Worm (Caenorhabditis elegans) whole organism, mixed stage, embryonic: Measurements from ENCODE around the gene F19C7.4.

Experiments used
- M03D4.4 ChIP-seq: sonication (generic microtip); optimal IDR thresholded peaks from 2 replicates; lab custom pipeline; 2017; ENCODE audit warnings: mild to moderate bottlenecking, missing genetic modification characterization, missing compliant biosample characterization
- bed-3 ChIP-seq: fragments of 200-800 bp; sonication (Bioruptor generic); optimal IDR thresholded peaks from 3 replicates; lab custom pipeline; 2018; ENCODE audit warnings: mild to moderate bottlenecking, missing genetic modification characterization, moderate library complexity, missing compliant biosample characterization
- blmp-1 ChIP-seq: fragments of 150-350 bp; optimal IDR thresholded peaks from 2 replicates; lab custom pipeline; 2014; ENCODE audit warnings: missing biosample characterization, missing genetic modification characterization
- ceh-39 ChIP-seq: fragments of 150-350 bp; optimal IDR thresholded peaks from 2 replicates; lab custom pipeline; 2014; ENCODE audit warnings: missing biosample characterization, missing genetic modification characterization
- ceh-43 ChIP-seq: fragments of 200-800 bp; sonication (Bioruptor generic); optimal IDR thresholded peaks from 2 replicates; lab custom pipeline; 2018; ENCODE audit warnings: mild to moderate bottlenecking, missing genetic modification characterization, moderate library complexity, missing compliant biosample characterization
- ceh-83 ChIP-seq: fragments of 200-800 bp; sonication (Bioruptor generic); optimal IDR thresholded peaks from 2 replicates; lab custom pipeline; 2018; ENCODE audit warnings: mild to moderate bottlenecking, missing genetic modification characterization, missing compliant biosample characterization
- ces-1 ChIP-seq: fragments of 150-350 bp; optimal IDR thresholded peaks from 2 replicates; lab custom pipeline; 2014; ENCODE audit warnings: missing biosample characterization, missing genetic modification reagents, missing genetic modification characterization
- cnd-1 ChIP-seq: fragments of 200-800 bp; sonication (Bioruptor generic); optimal IDR thresholded peaks from 2 replicates; lab custom pipeline; 2018; ENCODE audit warnings: mild to moderate bottlenecking, missing genetic modification characterization, missing compliant biosample characterization
- drap-1 ChIP-seq: fragments of 200-800 bp; sonication (Bioruptor generic); optimal IDR thresholded peaks from 3 replicates; lab custom pipeline; 2018; ENCODE audit warnings: mild to moderate bottlenecking, missing genetic modification characterization, missing compliant biosample characterization
- elt-1 ChIP-seq: sonication (generic microtip); optimal IDR thresholded peaks from 2 replicates; lab custom pipeline; 2017; ENCODE audit warnings: missing genetic modification characterization, mild to moderate bottlenecking, missing compliant biosample characterization, antibody characterized with exemption, moderate library complexity, borderline replicate concordance; ENCODE audit not compliant: insufficient read depth
- elt-3 ChIP-seq: fragments of 150-350 bp; optimal IDR thresholded peaks from 2 replicates; lab custom pipeline; 2014; ENCODE audit warnings: missing biosample characterization, missing genetic modification characterization
- flh-1 ChIP-seq: fragments of 200-800 bp; sonication (Bioruptor generic); optimal IDR thresholded peaks from 2 replicates; lab custom pipeline; 2018; ENCODE audit warnings: mild to moderate bottlenecking, missing genetic modification characterization, moderate library complexity, missing compliant biosample characterization
- ham-2 ChIP-seq: fragments of 200-800 bp; sonication (Bioruptor generic); optimal IDR thresholded peaks from 2 replicates; lab custom pipeline; 2018; ENCODE audit warnings: mild to moderate bottlenecking, missing genetic modification characterization, missing compliant biosample characterization
- lin-13 ChIP-seq: fragments of 150-350 bp; optimal IDR thresholded peaks from 2 replicates; lab custom pipeline; 2014; ENCODE audit warnings: missing biosample characterization, missing genetic modification characterization
- lin-32 ChIP-seq: fragments of 200-800 bp; sonication (Bioruptor generic); optimal IDR thresholded peaks from 2 replicates; lab custom pipeline; 2018; ENCODE audit warnings: mild to moderate bottlenecking, missing genetic modification characterization, missing compliant biosample characterization
- lsy-2 ChIP-seq: fragments of 150-350 bp; optimal IDR thresholded peaks from 2 replicates; lab custom pipeline; 2014; ENCODE audit warnings: missing biosample characterization, missing genetic modification characterization
- mep-1 ChIP-seq: fragments of 150-350 bp; optimal IDR thresholded peaks from 2 replicates; lab custom pipeline; 2017; ENCODE audit warnings: missing biosample characterization, missing genetic modification reagents, missing genetic modification characterization, inconsistent platforms
- mls-2 ChIP-seq: sonication (generic microtip); optimal IDR thresholded peaks from 2 replicates; lab custom pipeline; 2016; ENCODE audit warnings: mild to moderate bottlenecking, missing genetic modification characterization, moderate library complexity, missing compliant biosample characterization
- nhr-2 ChIP-seq: fragments of 150-350 bp; optimal IDR thresholded peaks from 2 replicates; lab custom pipeline; 2014; ENCODE audit warnings: missing biosample characterization, missing genetic modification characterization
- nhr-237 ChIP-seq: fragments of 150-350 bp; optimal IDR thresholded peaks from 2 replicates; lab custom pipeline; 2014; ENCODE audit warnings: missing biosample characterization, missing genetic modification characterization
- sem-2 ChIP-seq: fragments of 200-800 bp; sonication (Bioruptor generic); optimal IDR thresholded peaks from 2 replicates; lab custom pipeline; 2018; ENCODE audit warnings: mild to moderate bottlenecking, missing genetic modification characterization, missing compliant biosample characterization
- snpc-4 ChIP-seq: fragments of 150-350 bp; optimal IDR thresholded peaks from 2 replicates; lab custom pipeline; 2014; ENCODE audit warnings: missing biosample characterization, missing genetic modification characterization
- sptf-1 ChIP-seq: sonication (generic microtip); optimal IDR thresholded peaks from 2 replicates; lab custom pipeline; 2017; ENCODE audit warnings: mild to moderate bottlenecking, missing genetic modification characterization, moderate library complexity, missing compliant biosample characterization
- tbx-8 ChIP-seq: fragments of 200-800 bp; sonication (Bioruptor generic); optimal IDR thresholded peaks from 2 replicates; lab custom pipeline; 2018; ENCODE audit warnings: mild to moderate bottlenecking, missing genetic modification characterization, moderate library complexity, missing compliant biosample characterization
- unc-120 ChIP-seq: sonication (generic microtip); optimal IDR thresholded peaks from 2 replicates; lab custom pipeline; 2017; ENCODE audit warnings: missing genetic modification characterization, missing compliant biosample characterization; ENCODE audit not compliant: poor library complexity, severe bottlenecking
- unc-62 ChIP-seq: fragments of 150-350 bp; optimal IDR thresholded peaks from 2 replicates; lab custom pipeline; 2014; ENCODE audit warnings: missing biosample characterization, missing genetic modification reagents, missing genetic modification characterization

Gene F19C7.4

DNA sequence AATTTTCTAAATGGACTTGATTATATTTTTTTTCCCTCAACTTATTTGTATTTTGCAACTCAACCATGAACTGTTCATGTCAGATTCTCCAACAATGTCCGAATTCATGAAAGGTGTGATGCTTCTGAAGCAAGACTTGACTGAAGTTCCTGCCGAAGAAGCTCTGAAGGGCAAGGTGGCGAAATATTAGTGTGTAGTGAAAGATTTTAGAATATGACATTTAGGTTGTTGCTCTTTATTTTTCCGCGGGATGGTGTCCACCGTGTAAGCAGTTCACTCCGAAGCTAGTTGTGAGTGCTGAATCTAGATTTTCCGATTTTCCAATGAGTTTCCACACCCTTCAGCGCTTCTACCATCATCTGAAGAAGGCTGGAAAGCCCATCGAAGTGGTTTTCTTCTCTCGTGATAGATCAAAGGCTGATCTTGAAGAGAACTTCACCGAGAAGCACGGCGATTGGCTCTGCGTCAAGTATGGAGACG lies 49.7 kb downstream of the F19C7.4 start, which contains the start of gene F29B9.5:
Gene F29B9.5, plus strand, starts transcription at position 51 of the 480 bp plus-strand sequence.
- TF ChIP-seq bed-3 (GFP tag; lab: Kevin White, UChicago) = no peak
- TF ChIP-seq ceh-43 (GFP tag; lab: Kevin White, UChicago) = no peak
- no peak for TF ChIP-seq lsy-2 (tag; lab: Kevin White, UChicago)
- TF ChIP-seq flh-1 (GFP tag; lab: Kevin White, UChicago) = no peak
- no peak for TF ChIP-seq sem-2 (GFP tag; lab: Kevin White, UChicago)
- no peak for TF ChIP-seq tbx-8 (GFP tag; lab: Kevin White, UChicago)
- no peak for TF ChIP-seq mep-1 (tag; lab: Kevin White, UChicago)
- TF ChIP-seq ces-1 (GFP tag; lab: Kevin White, UChicago) = no peak
- no peak for TF ChIP-seq ham-2
- TF ChIP-seq ceh-39 (tag; lab: Kevin White, UChicago) = no peak
- TF ChIP-seq drap-1 (GFP tag; lab: Kevin White, UChicago) = no peak
- TF ChIP-seq sptf-1 = no peak
- TF ChIP-seq ceh-83 = no peak
- no peak for TF ChIP-seq nhr-237
- TF ChIP-seq elt-1 (tag; lab: Kevin White, UChicago) = no peak
- TF ChIP-seq cnd-1 (tag; lab: Kevin White, UChicago) = no peak
- TF ChIP-seq blmp-1 (tag; lab: Kevin White, UChicago) = no peak
- no peak for TF ChIP-seq unc-62
- no peak for TF ChIP-seq snpc-4 (tag; lab: Kevin White, UChicago)

DNA sequence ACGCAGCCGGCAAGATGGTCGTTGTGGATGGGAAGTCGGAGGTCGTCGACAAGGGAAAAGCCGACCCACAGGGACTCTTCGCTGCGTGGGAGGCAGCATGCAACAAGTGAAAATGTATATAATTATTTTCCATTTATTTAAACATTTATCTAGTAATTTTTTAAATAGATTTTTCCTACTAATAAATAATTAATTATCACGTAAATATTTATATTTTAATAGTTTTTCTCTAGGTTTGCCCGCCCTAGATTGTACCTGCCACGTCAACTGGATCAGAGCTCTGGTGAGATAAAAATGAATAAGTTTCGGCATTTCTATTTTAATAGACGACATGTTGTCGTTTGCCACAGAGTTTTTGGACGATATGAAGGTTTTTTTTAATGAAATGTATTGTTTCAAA lies 50.3 kb downstream of the F19C7.4 start, which contains the start of gene psr-1:
Gene psr-1, plus strand, starts transcription at position 301 of the 400 bp plus-strand sequence.
- TF ChIP-seq nhr-2 (tag; lab: Kevin White, UChicago) = no peak
- TF ChIP-seq, all 35 proteins: peak for 0

DNA sequence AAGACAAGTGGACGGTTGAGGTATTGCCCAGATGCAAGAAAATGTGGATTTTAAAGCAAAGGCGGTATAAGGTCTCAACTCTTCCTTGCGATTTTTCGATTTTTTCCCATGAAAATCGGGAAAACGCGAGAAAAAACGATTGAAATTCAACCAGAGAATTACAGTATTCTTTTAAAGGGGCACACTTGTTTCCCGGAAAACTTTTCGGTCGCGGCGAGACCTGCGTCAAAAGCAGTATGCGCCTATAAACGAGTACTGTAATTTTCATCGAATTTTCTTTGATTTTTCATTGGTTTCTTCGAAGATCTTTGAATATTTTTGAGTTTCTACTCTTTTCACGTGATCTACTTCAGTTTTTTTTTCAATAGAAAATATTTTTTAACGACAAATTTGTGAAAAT lies 51.0 kb downstream of the F19C7.4 start:
- TF ChIP-seq blmp-1 (tag; lab: Kevin White, UChicago) = no peak
- no peak for TF ChIP-seq snpc-4 (tag; lab: Kevin White, UChicago)
- no peak for TF ChIP-seq tbx-8 (GFP tag; lab: Kevin White, UChicago)
- no peak for TF ChIP-seq unc-120 (tag; lab: Kevin White, UChicago)
- TF ChIP-seq ceh-39 (tag; lab: Kevin White, UChicago) = no peak
- no peak for TF ChIP-seq mep-1 (tag; lab: Kevin White, UChicago)
- TF ChIP-seq M03D4.4 (tag; lab: Kevin White, UChicago) = no peak
- no peak for TF ChIP-seq elt-3 (tag; lab: Kevin White, UChicago)
- TF ChIP-seq flh-1 (GFP tag; lab: Kevin White, UChicago) = no peak
- no peak for TF ChIP-seq lin-32 (GFP tag; lab: Kevin White, UChicago)
- no peak for TF ChIP-seq cnd-1 (tag; lab: Kevin White, UChicago)
- TF ChIP-seq lin-13 (tag; lab: Kevin White, UChicago) = no peak
- no peak for TF ChIP-seq unc-62
- no peak for TF ChIP-seq nhr-2 (tag; lab: Kevin White, UChicago)
- TF ChIP-seq mls-2 (tag; lab: Kevin White, UChicago) = no peak
- TF ChIP-seq elt-1 (tag; lab: Kevin White, UChicago) = no peak
- no peak for TF ChIP-seq sptf-1
